Fruit fly (Drosophila melanogaster) S2 (cell line): Measurements from ENCODE around the gene AstC.

Experiments used
- CG8478 ChIP-seq: fragments of >200 bp; optimal IDR thresholded peaks from 2 replicates; lab custom pipeline; 2018
- CTCF ChIP-seq, 2 experiments: fragments of >200 bp; optimal IDR thresholded peaks; 2 replicates each; lab custom pipeline; 2018

- no peak for TF ChIP-seq CG8478 (lab: Kevin White, UChicago)
- TF ChIP-seq CTCF (optimal IDR thresholded peaks at IDR 0.05; lab: Kevin White, UChicago): no peak
Measured at dm6 chr2L:11130151-11131008, 49.2 kb upstream of the AstC start, which contains the start of the genes RfC38 and CG4751.
